Fruit fly (Drosophila melanogaster) whole organism, embryonic: ENCODE measurements around the gene CG15914.

Experiments used
- Ada2b ChIP-seq: fragments of 200-800 bp; sonication (Bioruptor generic); IDR thresholded peaks from 2 replicates; pipeline ENCODE4 v1.3.6; 2022; ENCODE audit warnings: missing biosample characterization, missing genetic modification characterization
- CG10147 ChIP-seq: fragments of 200-800 bp; sonication (Bioruptor generic); optimal IDR thresholded peaks from 2 replicates; lab custom pipeline; 2019; ENCODE audit warnings: missing biosample characterization, mild to moderate bottlenecking, missing genetic modification characterization, moderate library complexity
- CG10267 ChIP-seq: fragments of 200-800 bp; sonication (Bioruptor generic); optimal IDR thresholded peaks from 2 replicates; lab custom pipeline; 2018; ENCODE audit warnings: missing biosample characterization, mild to moderate bottlenecking, missing genetic modification characterization, moderate library complexity
- CG10462 ChIP-seq: fragments of 200-800 bp; sonication (Bioruptor generic); optimal IDR thresholded peaks from 2 replicates; lab custom pipeline; 2016; ENCODE audit warnings: missing biosample characterization, missing genetic modification characterization
- CG11247 ChIP-seq: fragments of 200-800 bp; sonication (Bioruptor generic); IDR thresholded peaks from 2 replicates; pipeline ENCODE4 v1.3.6; 2022; ENCODE audit warnings: missing biosample characterization, missing genetic modification characterization
- CG12391 ChIP-seq: fragments of 200-800 bp; sonication (Bioruptor generic); optimal IDR thresholded peaks from 3 replicates; lab custom pipeline; 2018; ENCODE audit warnings: missing biosample characterization, mild to moderate bottlenecking, missing genetic modification characterization, moderate library complexity
- CG13123 ChIP-seq: fragments of 200-800 bp; sonication (Bioruptor generic); optimal IDR thresholded peaks from 2 replicates; lab custom pipeline; 2016; ENCODE audit warnings: missing biosample characterization, missing genetic modification characterization
- CG13296 ChIP-seq: fragments of 200-800 bp; sonication (Bioruptor generic); optimal IDR thresholded peaks from 3 replicates; lab custom pipeline; 2018; ENCODE audit warnings: missing biosample characterization, mild to moderate bottlenecking, missing genetic modification characterization
- CG14710 ChIP-seq: fragments of 200-800 bp; sonication (Bioruptor generic); optimal IDR thresholded peaks from 3 replicates; lab custom pipeline; 2019; ENCODE audit warnings: missing biosample characterization, mild to moderate bottlenecking, missing genetic modification characterization, moderate library complexity
- CG15514 ChIP-seq: fragments of 200-800 bp; sonication (Bioruptor generic); optimal IDR thresholded peaks from 3 replicates; lab custom pipeline; 2017; ENCODE audit warnings: missing biosample characterization, missing genetic modification characterization, mild to moderate bottlenecking, moderate library complexity, missing genetic modification reagents
- CG17361 ChIP-seq: fragments of 200-800 bp; sonication (Bioruptor generic); IDR thresholded peaks from 3 replicates; pipeline ENCODE4 v1.3.6; 2022; ENCODE audit warnings: missing biosample characterization, missing genetic modification characterization
- CG18011 ChIP-seq: fragments of 200-800 bp; sonication (Bioruptor generic); optimal IDR thresholded peaks from 2 replicates; lab custom pipeline; 2017; ENCODE audit warnings: missing biosample characterization, missing genetic modification characterization, mild to moderate bottlenecking, moderate library complexity, missing genotype
- CG2712 ChIP-seq: fragments of 200-800 bp; optimal IDR thresholded peaks from 3 replicates; lab custom pipeline; 2019; ENCODE audit warnings: missing biosample characterization, mild to moderate bottlenecking, missing genetic modification characterization, moderate library complexity
- CG30020 ChIP-seq: fragments of 200-800 bp; optimal IDR thresholded peaks from 2 replicates; lab custom pipeline; 2019; ENCODE audit warnings: missing biosample characterization, mild to moderate bottlenecking, missing genetic modification characterization, moderate library complexity
- CG30403 ChIP-seq: fragments of 200-800 bp; sonication (Bioruptor generic); optimal IDR thresholded peaks from 3 replicates; lab custom pipeline; 2016; ENCODE audit warnings: missing biosample characterization, missing genetic modification characterization
- CG31365 ChIP-seq: fragments of 200-800 bp; sonication (Bioruptor generic); optimal IDR thresholded peaks from 2 replicates; lab custom pipeline; 2018; ENCODE audit warnings: missing biosample characterization, mild to moderate bottlenecking, missing genetic modification characterization
- CG34376 ChIP-seq: fragments of 200-800 bp; sonication (Bioruptor generic); optimal IDR thresholded peaks from 2 replicates; lab custom pipeline; 2018; ENCODE audit warnings: missing biosample characterization, mild to moderate bottlenecking, missing genetic modification characterization
- CG4404 ChIP-seq: fragments of 200-800 bp; sonication (Bioruptor generic); IDR thresholded peaks from 2 replicates; pipeline ENCODE4 v1.3.6; 2022; ENCODE audit warnings: missing biosample characterization, missing genetic modification characterization
- CG8924 ChIP-seq: fragments of 200-800 bp; optimal IDR thresholded peaks from 3 replicates; lab custom pipeline; 2019; ENCODE audit warnings: missing biosample characterization, mild to moderate bottlenecking, missing genetic modification characterization, moderate library complexity
- CG9797 ChIP-seq: fragments of 200-800 bp; sonication (Bioruptor generic); optimal IDR thresholded peaks from 3 replicates; lab custom pipeline; 2018; ENCODE audit warnings: missing biosample characterization, mild to moderate bottlenecking, missing genetic modification characterization
- Dek ChIP-seq: fragments of 200-800 bp; sonication (Bioruptor generic); optimal IDR thresholded peaks from 3 replicates; lab custom pipeline; 2019; ENCODE audit warnings: missing biosample characterization, mild to moderate bottlenecking, missing genetic modification characterization, moderate library complexity
- Dll ChIP-seq: fragments of 200-800 bp; sonication (Bioruptor generic); IDR thresholded peaks from 4 replicates; pipeline ENCODE4 v1.3.6; 2022; ENCODE audit warnings: missing biosample characterization, missing genetic modification characterization; ENCODE audit not compliant: partially characterized antibody
- E2f2 ChIP-seq: fragments of 200-800 bp; sonication (Bioruptor generic); IDR thresholded peaks from 2 replicates; pipeline ENCODE4 v1.3.6; 2022; ENCODE audit warnings: missing biosample characterization, missing genetic modification characterization
- HLHmδ ChIP-seq: fragments of 200-800 bp; sonication (Bioruptor generic); optimal IDR thresholded peaks from 2 replicates; lab custom pipeline; 2018; ENCODE audit warnings: missing biosample characterization, mild to moderate bottlenecking, missing genetic modification characterization, moderate library complexity
- Mrtf ChIP-seq: fragments of 200-800 bp; sonication (Bioruptor generic); IDR thresholded peaks from 3 replicates; pipeline ENCODE4 v1.3.6; 2022; ENCODE audit warnings: missing biosample characterization, missing genetic modification characterization
- NC2α ChIP-seq: fragments of 200-800 bp; sonication (Bioruptor generic); optimal IDR thresholded peaks from 2 replicates; lab custom pipeline; 2016; ENCODE audit warnings: missing biosample characterization, missing genetic modification characterization
- Neu2 ChIP-seq: fragments of 200-800 bp; sonication (Bioruptor generic); optimal IDR thresholded peaks from 3 replicates; lab custom pipeline; 2016; ENCODE audit warnings: missing biosample characterization, missing genetic modification characterization, borderline replicate concordance
- Nf-YB ChIP-seq: fragments of 200-800 bp; sonication (Bioruptor generic); optimal IDR thresholded peaks from 3 replicates; lab custom pipeline; 2019; ENCODE audit warnings: missing biosample characterization, mild to moderate bottlenecking, missing genetic modification characterization, moderate library complexity
- Poxn ChIP-seq: fragments of 200-800 bp; sonication (Bioruptor generic); IDR thresholded peaks from 2 replicates; pipeline ENCODE4 v1.3.6; 2022; ENCODE audit warnings: missing biosample characterization, missing genetic modification characterization
- Scr ChIP-seq: fragments of 200-800 bp; sonication (Bioruptor generic); IDR thresholded peaks from 2 replicates; pipeline ENCODE4 v1.3.6; 2022; ENCODE audit warnings: missing biosample characterization, missing genetic modification characterization; ENCODE audit not compliant: partially characterized antibody
- Ssrp ChIP-seq: fragments of 200-800 bp; sonication (Bioruptor generic); optimal IDR thresholded peaks from 2 replicates; lab custom pipeline; 2018; ENCODE audit warnings: missing biosample characterization, mild to moderate bottlenecking, missing genetic modification characterization, moderate library complexity
- YL-1 ChIP-seq: fragments of 200-800 bp; sonication (Bioruptor generic); optimal IDR thresholded peaks from 3 replicates; lab custom pipeline; 2017; ENCODE audit warnings: missing biosample characterization, mild to moderate bottlenecking, missing genetic modification characterization
- bbx ChIP-seq: fragments of 200-800 bp; sonication (Bioruptor generic); IDR thresholded peaks from 2 replicates; pipeline ENCODE4 v1.3.6; 2022; ENCODE audit warnings: missing biosample characterization, missing genetic modification characterization; ENCODE audit not compliant: partially characterized antibody
- bowl ChIP-seq: fragments of 200-800 bp; sonication (Bioruptor generic); IDR thresholded peaks from 2 replicates; pipeline ENCODE4 v1.3.6; 2022; ENCODE audit warnings: missing biosample characterization, missing genetic modification characterization
- cg ChIP-seq: fragments of 200-800 bp; sonication (Bioruptor generic); optimal IDR thresholded peaks from 3 replicates; lab custom pipeline; 2019; ENCODE audit warnings: missing biosample characterization, mild to moderate bottlenecking, missing genetic modification characterization, moderate library complexity
- dysf ChIP-seq: fragments of 200-800 bp; sonication (Bioruptor generic); IDR thresholded peaks from 3 replicates; pipeline ENCODE4 v1.3.6; 2022; ENCODE audit warnings: missing biosample characterization, missing genetic modification characterization
- gce ChIP-seq: fragments of 200-800 bp; sonication (Bioruptor generic); IDR thresholded peaks from 3 replicates; pipeline ENCODE4 v1.3.6; 2022; ENCODE audit warnings: missing biosample characterization, missing genetic modification characterization
- gem ChIP-seq: fragments of 200-800 bp; sonication (Bioruptor generic); optimal IDR thresholded peaks from 2 replicates; lab custom pipeline; 2019; ENCODE audit warnings: missing biosample characterization, mild to moderate bottlenecking, missing genetic modification characterization, moderate library complexity
- gfzf ChIP-seq: fragments of 200-800 bp; sonication (Bioruptor generic); optimal IDR thresholded peaks from 2 replicates; lab custom pipeline; 2016; ENCODE audit warnings: missing biosample characterization, mild to moderate bottlenecking, missing genetic modification characterization, moderate library complexity
- lbe ChIP-seq: fragments of 200-800 bp; sonication (Bioruptor generic); optimal IDR thresholded peaks from 2 replicates; lab custom pipeline; 2016; ENCODE audit warnings: missing biosample characterization, mild to moderate bottlenecking, missing genetic modification characterization
- lilli ChIP-seq: fragments of 200-800 bp; sonication (Bioruptor generic); optimal IDR thresholded peaks from 3 replicates; lab custom pipeline; 2016; ENCODE audit warnings: missing biosample characterization, missing genetic modification characterization
- maf-S ChIP-seq: fragments of 200-800 bp; sonication (Bioruptor generic); optimal IDR thresholded peaks from 2 replicates; lab custom pipeline; 2016; ENCODE audit warnings: missing biosample characterization, missing genetic modification characterization
- salm ChIP-seq: fragments of 200-800 bp; sonication (Bioruptor generic); optimal IDR thresholded peaks from 2 replicates; lab custom pipeline; 2018; ENCODE audit warnings: missing biosample characterization, mild to moderate bottlenecking, missing genetic modification characterization
- slou ChIP-seq: fragments of 200-800 bp; sonication (Bioruptor generic); optimal IDR thresholded peaks from 3 replicates; lab custom pipeline; 2016; ENCODE audit warnings: missing biosample characterization, missing genetic modification characterization
- slp2 ChIP-seq: fragments of 200-800 bp; sonication (Bioruptor generic); optimal IDR thresholded peaks from 2 replicates; lab custom pipeline; 2016; ENCODE audit warnings: missing biosample characterization, missing genetic modification characterization
- sob ChIP-seq: fragments of 200-800 bp; sonication (Bioruptor generic); IDR thresholded peaks from 2 replicates; pipeline ENCODE4 v1.3.6; 2022; ENCODE audit warnings: missing biosample characterization, missing genetic modification characterization
- stc ChIP-seq: fragments of 200-800 bp; sonication (Bioruptor generic); IDR thresholded peaks from 2 replicates; pipeline ENCODE4 v1.3.6; 2022; ENCODE audit warnings: missing biosample characterization, missing genetic modification characterization
- tin ChIP-seq: fragments of 200-800 bp; sonication (Bioruptor generic); optimal IDR thresholded peaks from 3 replicates; lab custom pipeline; 2016; ENCODE audit warnings: missing biosample characterization, missing genetic modification characterization
- wek ChIP-seq: fragments of 200-800 bp; sonication (Bioruptor generic); optimal IDR thresholded peaks from 3 replicates; lab custom pipeline; 2018; ENCODE audit warnings: missing biosample characterization, mild to moderate bottlenecking, missing genetic modification characterization, moderate library complexity

Gene CG15914

dm6 chrX:15852815-15853542, at the start of gene CG15914, which contains the start of gene UBL3 (continued):
- no peak for TF ChIP-seq HLHmδ (GFP tag; lab: Kevin White, UChicago)
- no peak for TF ChIP-seq maf-S (GFP tag; lab: Kevin White, UChicago)
- TF ChIP-seq CG10267 (tag; lab: Kevin White, UChicago) = peak; percentile 34
- peak; percentile 95 for TF ChIP-seq CG9797
- peak; percentile 60 for TF ChIP-seq E2f2 (GFP tag; lab: Robert Waterston, UW)
- TF ChIP-seq slp2 (GFP tag; lab: Kevin White, UChicago) = no peak
- TF ChIP-seq CG14710 (tag; lab: Kevin White, UChicago) = peak; percentile 72
- peak; percentile 85 for TF ChIP-seq cg (GFP tag; lab: Kevin White, UChicago)
- TF ChIP-seq gce = no peak
- TF ChIP-seq CG34376 = peak; percentile 13
- TF ChIP-seq CG10147 (GFP tag; lab: Kevin White, UChicago) = no peak
- 0 out of 4 replicates have a peak, but pooled peaks have one; percentile 32 for TF ChIP-seq Dll (GFP tag; lab: Robert Waterston, UW)
- TF ChIP-seq CG13123 = no peak
- peak; percentile 53; the same call in 1 of the 2 replicates for TF ChIP-seq Scr (GFP tag; lab: Robert Waterston, UW)
- peak; percentile 69 for TF ChIP-seq CG15514 (GFP tag; lab: Kevin White, UChicago)
- no peak for TF ChIP-seq slou
- TF ChIP-seq Nf-YB (GFP tag; lab: Kevin White, UChicago) = no peak
- peak; percentile 39; the same call in 2 of the 3 replicates for TF ChIP-seq CG17361 (GFP tag; lab: Robert Waterston, UW)
- peak; percentile 81 for TF ChIP-seq gfzf
- no peak for TF ChIP-seq bowl
- TF ChIP-seq CG30020 (tag; lab: Kevin White, UChicago) = peak; percentile 82
- no peak for TF ChIP-seq stc
- no peak for TF ChIP-seq Ssrp (tag; lab: Kevin White, UChicago)
- TF ChIP-seq Mrtf (GFP tag; lab: Robert Waterston, UW) = no peak
- no peak for TF ChIP-seq salm (tag; lab: Kevin White, UChicago)
- no peak for TF ChIP-seq NC2α (GFP tag; lab: Kevin White, UChicago)
- peak; percentile 57 for TF ChIP-seq CG12391
- TF ChIP-seq CG30403 (GFP tag; lab: Kevin White, UChicago) = peak; percentile 10
- TF ChIP-seq Poxn = no peak
- no peak for TF ChIP-seq CG13296 (GFP tag; lab: Kevin White, UChicago)
- peak; percentile 37 for TF ChIP-seq lbe
- TF ChIP-seq CG18011 = no peak
- no peak for TF ChIP-seq CG31365 (tag; lab: Kevin White, UChicago)
- no peak for TF ChIP-seq CG4404 (GFP tag; lab: Robert Waterston, UW)
- no peak for TF ChIP-seq gem (tag; lab: Kevin White, UChicago)
- peak; percentile 44 for TF ChIP-seq CG8924 (tag; lab: Kevin White, UChicago)
- peak; percentile 41 for TF ChIP-seq CG2712 (tag; lab: Kevin White, UChicago)
- no peak for TF ChIP-seq Neu2 (GFP tag; lab: Kevin White, UChicago)
- peak; percentile 14 for TF ChIP-seq lilli (GFP tag; lab: Kevin White, UChicago)
- TF ChIP-seq CG10462 = no peak
- TF ChIP-seq sob (GFP tag; lab: Robert Waterston, UW) = no peak
- TF ChIP-seq bbx (GFP tag; lab: Robert Waterston, UW) = no peak
- no peak for TF ChIP-seq CG11247
- no peak for TF ChIP-seq tin (GFP tag; lab: Kevin White, UChicago)
- no peak for TF ChIP-seq Ada2b (GFP tag; lab: Robert Waterston, UW)
- no peak for TF ChIP-seq dysf
- no peak for TF ChIP-seq Dek (tag; lab: Kevin White, UChicago)
- TF ChIP-seq YL-1 (GFP tag; lab: Kevin White, UChicago) = peak; percentile 51
- TF ChIP-seq wek (GFP tag; lab: Kevin White, UChicago) = no peak
